Worm (Caenorhabditis elegans): Measurements from ENCODE around the gene best-17.

- no peak for TF ChIP-seq blmp-1 (tag; optimal IDR thresholded peaks at IDR 0.05; ENCODE audit: insufficient read depth)
- no peak for TF ChIP-seq nhr-10 (tag; optimal IDR thresholded peaks at IDR 0.05)
- no peak for TF ChIP-seq fos-1 (tag; optimal IDR thresholded peaks at IDR 0.05)
- TF ChIP-seq ceh-82 (tag; optimal IDR thresholded peaks at IDR 0.05) = no peak
- TF ChIP-seq nhr-129 (tag; optimal IDR thresholded peaks at IDR 0.05) = no peak
Measured at ce11 chrIII:634618-635017, 25.2 kb upstream of the best-17 start, which contains the start of gene fem-2.

Data from whole organism, L2 larva.